Worm (Caenorhabditis elegans) whole organism, L4 larva: ENCODE measurements around the gene ceh-37.

Experiments used
- D1046.2 ChIP-seq: fragments of 200-800 bp; sonication (Bioruptor generic); IDR thresholded peaks from 2 replicates; pipeline ENCODE4 v1.3.6; 2022; ENCODE audit warnings: missing genetic modification characterization, missing compliant biosample characterization
- F26F4.8 ChIP-seq: fragments of 200-800 bp; sonication (Bioruptor generic); conservative IDR thresholded peaks from 2 replicates; pipeline ENCODE4 v1.3.6; 2022; ENCODE audit warnings: missing genetic modification characterization, missing compliant biosample characterization
- F37D6.2 ChIP-seq: sonication (generic microtip); optimal IDR thresholded peaks from 2 replicates; lab custom pipeline; 2016; ENCODE audit warnings: mild to moderate bottlenecking, missing genetic modification characterization, missing compliant biosample characterization
- F49E8.2 ChIP-seq: sonication (generic microtip); optimal IDR thresholded peaks from 2 replicates; lab custom pipeline; 2016; ENCODE audit warnings: missing compliant biosample characterization, mild to moderate bottlenecking, missing genetic modification characterization, borderline replicate concordance
- T26A8.4 ChIP-seq: fragments of 200-800 bp; sonication (Bioruptor generic); IDR thresholded peaks from 2 replicates; pipeline ENCODE4 v1.3.6; 2022; ENCODE audit warnings: missing genetic modification characterization, missing compliant biosample characterization
- Y105C5A.15 ChIP-seq: fragments of 200-800 bp; sonication (Bioruptor generic); IDR thresholded peaks from 2 replicates; pipeline ENCODE4 v1.3.6; 2022; ENCODE audit warnings: missing genetic modification characterization, missing compliant biosample characterization
- Y75B8A.6 ChIP-seq: fragments of 200-800 bp; sonication (Bioruptor generic); IDR thresholded peaks from 2 replicates; pipeline ENCODE4 v1.3.6; 2022; ENCODE audit warnings: missing genetic modification reagents, missing genetic modification characterization, missing compliant biosample characterization
- ZK337.2 ChIP-seq: fragments of 200-800 bp; sonication (Bioruptor generic); IDR thresholded peaks from 2 replicates; pipeline ENCODE4 v1.3.6; 2022; ENCODE audit warnings: missing genetic modification reagents, missing genetic modification characterization, missing compliant biosample characterization
- aha-1 ChIP-seq: fragments of 150-350 bp; peaks from one replicate; lab custom pipeline; 2014; ENCODE audit warnings: missing biosample characterization, missing genetic modification characterization
- aly-2 ChIP-seq: sonication (generic microtip); optimal IDR thresholded peaks from 2 replicates; lab custom pipeline; 2018; ENCODE audit warnings: missing biosample characterization, missing genetic modification characterization
- ama-1 ChIP-seq: fragments of 150-350 bp; optimal IDR thresholded peaks from 2 replicates; lab custom pipeline; 2014; ENCODE audit warnings: inconsistent platforms, mixed read lengths
- ceh-62 ChIP-seq: sonication (generic microtip); optimal IDR thresholded peaks from 2 replicates; lab custom pipeline; 2017; ENCODE audit warnings: missing biosample characterization, missing genetic modification characterization
- ces-1 ChIP-seq: fragments of 150-350 bp; sonication (generic microtip); optimal IDR thresholded peaks from 4 replicates; lab custom pipeline; 2014; ENCODE audit warnings: missing biosample characterization, missing genetic modification reagents, missing genetic modification characterization
- ctbp-1 ChIP-seq: fragments of 200-800 bp; sonication (Bioruptor generic); IDR thresholded peaks from 2 replicates; pipeline ENCODE4 v1.3.6; 2022; ENCODE audit warnings: missing genetic modification reagents, missing genetic modification characterization, missing compliant biosample characterization
- dmd-6 ChIP-seq: fragments of 200-800 bp; sonication (Bioruptor generic); IDR thresholded peaks from 2 replicates; pipeline ENCODE4 v1.3.6; 2022; ENCODE audit warnings: missing genetic modification reagents, missing genetic modification characterization, missing compliant biosample characterization
- egl-27 ChIP-seq: sonication (generic microtip); optimal IDR thresholded peaks from 3 replicates; lab custom pipeline; 2017; ENCODE audit warnings: missing biosample characterization, missing genetic modification reagents, missing genetic modification characterization
- egl-43 ChIP-seq: fragments of 200-800 bp; sonication (Bioruptor generic); IDR thresholded peaks from 2 replicates; pipeline ENCODE4 v1.3.6; 2022; ENCODE audit warnings: missing genetic modification reagents, missing genetic modification characterization, missing compliant biosample characterization
- hlh-11 ChIP-seq: fragments of 200-800 bp; sonication (Bioruptor generic); optimal IDR thresholded peaks from 2 replicates; lab custom pipeline; 2018; ENCODE audit warnings: mild to moderate bottlenecking, missing genetic modification characterization, missing compliant biosample characterization
- hlh-30 ChIP-seq: sonication (generic microtip); optimal IDR thresholded peaks from 2 replicates; lab custom pipeline; 2017; ENCODE audit warnings: antibody characterized with exemption, mild to moderate bottlenecking, missing genetic modification characterization, missing compliant biosample characterization; ENCODE audit not compliant: insufficient read depth
- hmg-1.1 ChIP-seq: fragments of 200-800 bp; sonication (Bioruptor generic); IDR thresholded peaks from 2 replicates; pipeline ENCODE4 v1.3.6; 2022; ENCODE audit warnings: missing genetic modification reagents, missing genetic modification characterization, missing compliant biosample characterization
- jun-1 ChIP-seq: fragments of 150-350 bp; optimal IDR thresholded peaks from 2 replicates; lab custom pipeline; 2014; ENCODE audit warnings: missing biosample characterization, missing genetic modification reagents, missing genetic modification characterization
- lin-1 ChIP-seq: fragments of 200-800 bp; sonication (Bioruptor generic); IDR thresholded peaks from 2 replicates; pipeline ENCODE4 v1.3.6; 2022; ENCODE audit warnings: missing genetic modification reagents, missing genetic modification characterization, missing compliant biosample characterization
- lin-29 ChIP-seq: fragments of 200-800 bp; sonication (Bioruptor generic); IDR thresholded peaks from 2 replicates; pipeline ENCODE4 v1.3.6; 2022; ENCODE audit warnings: missing genetic modification reagents, missing genetic modification characterization, missing compliant biosample characterization
- lin-38 ChIP-seq: fragments of 200-800 bp; sonication (Bioruptor generic); IDR thresholded peaks from 2 replicates; pipeline ENCODE4 v1.3.6; 2022; ENCODE audit warnings: missing genetic modification reagents, missing genetic modification characterization, missing compliant biosample characterization
- mes-2 ChIP-seq: sonication (generic microtip); optimal IDR thresholded peaks from 2 replicates; lab custom pipeline; 2016; ENCODE audit warnings: missing genotype, mild to moderate bottlenecking, missing genetic modification characterization, missing compliant biosample characterization; ENCODE audit not compliant: poor library complexity, severe bottlenecking
- mxl-2 ChIP-seq: fragments of 200-800 bp; sonication (Bioruptor generic); conservative IDR thresholded peaks from 2 replicates; pipeline ENCODE4 v1.3.6; 2022; ENCODE audit warnings: missing genetic modification reagents, missing genetic modification characterization, missing compliant biosample characterization
- mxl-3 ChIP-seq: fragments of 200-800 bp; sonication (Bioruptor generic); optimal IDR thresholded peaks from 2 replicates; lab custom pipeline; 2018; ENCODE audit warnings: mild to moderate bottlenecking, missing genetic modification characterization, missing compliant biosample characterization
- nhr-10 ChIP-seq: fragments of 150-350 bp; optimal IDR thresholded peaks from 2 replicates; lab custom pipeline; 2014; ENCODE audit warnings: missing biosample characterization, missing genetic modification characterization
- nhr-102 ChIP-seq: sonication (generic microtip); optimal IDR thresholded peaks from 2 replicates; lab custom pipeline; 2016; ENCODE audit warnings: mild to moderate bottlenecking, missing genetic modification characterization, moderate library complexity, missing compliant biosample characterization
- nhr-11 ChIP-seq: fragments of 150-350 bp; optimal IDR thresholded peaks from 2 replicates; lab custom pipeline; 2014; ENCODE audit warnings: missing biosample characterization, missing genetic modification characterization
- nhr-111 ChIP-seq: fragments of 200-800 bp; sonication (Bioruptor generic); optimal IDR thresholded peaks from 2 replicates; lab custom pipeline; 2018; ENCODE audit warnings: mild to moderate bottlenecking, missing genetic modification characterization, missing compliant biosample characterization
- nhr-28 ChIP-seq: fragments of 150-350 bp; optimal IDR thresholded peaks from 2 replicates; lab custom pipeline; 2014; ENCODE audit warnings: missing biosample characterization, missing genetic modification characterization
- nhr-42 ChIP-seq: fragments of 200-800 bp; sonication (Bioruptor generic); IDR thresholded peaks from 2 replicates; pipeline ENCODE4 v1.3.6; 2022; ENCODE audit warnings: missing genetic modification characterization, missing compliant biosample characterization
- nhr-6 ChIP-seq: fragments of 150-350 bp; optimal IDR thresholded peaks from 2 replicates; lab custom pipeline; 2014; ENCODE audit warnings: missing biosample characterization, missing genetic modification characterization
- pha-4 ChIP-seq, 2 experiments: fragments of 150-350 bp in 1 of 2; fragments of 200-800 bp in 1 of 2; sonication (Bioruptor generic) in 1 of 2; IDR thresholded peaks in 1 of 2; optimal IDR thresholded peaks in 1 of 2; 2 replicates each; pipeline versions ENCODE4 v1.3.6 to Lab custom; 2014 to 2022; ENCODE audit warnings: missing genetic modification characterization in 2 of 2, missing genetic modification reagents in 2 of 2, missing biosample characterization in 1 of 2, missing compliant biosample characterization in 1 of 2
- php-3 ChIP-seq: fragments of 200-800 bp; sonication (Bioruptor generic); IDR thresholded peaks from 2 replicates; pipeline ENCODE4 v1.3.6; 2022; ENCODE audit warnings: missing genetic modification reagents, missing genetic modification characterization, missing compliant biosample characterization
- set-16 ChIP-seq: fragments of 200-800 bp; sonication (Bioruptor generic); IDR thresholded peaks from 2 replicates; pipeline ENCODE4 v1.3.6; 2022; ENCODE audit warnings: missing genetic modification reagents, missing genetic modification characterization, missing compliant biosample characterization
- snpc-1.2 ChIP-seq: fragments of 200-800 bp; sonication (Bioruptor generic); IDR thresholded peaks from 2 replicates; pipeline ENCODE4 v1.3.6; 2022; ENCODE audit warnings: missing genetic modification reagents, missing genetic modification characterization, missing compliant biosample characterization
- spr-3 ChIP-seq: fragments of 200-800 bp; sonication (Bioruptor generic); optimal IDR thresholded peaks from 2 replicates; lab custom pipeline; 2018; ENCODE audit warnings: mild to moderate bottlenecking, missing genetic modification characterization, missing compliant biosample characterization
- tra-1 ChIP-seq: fragments of 200-800 bp; sonication (Bioruptor generic); IDR thresholded peaks from 2 replicates; pipeline ENCODE4 v1.3.6; 2022; ENCODE audit warnings: missing genetic modification reagents, missing genetic modification characterization, missing compliant biosample characterization
- unc-62 ChIP-seq, 3 experiments: fragments of 150-350 bp in 1 of 3; sonication (generic microtip); optimal IDR thresholded peaks in 2 of 3; peaks in 1 of 3; 1 replicate in 1 of 3; 2 replicates in 2 of 3; lab custom pipeline; 2014 to 2017; ENCODE audit warnings: missing biosample characterization in 3 of 3, missing genetic modification characterization in 3 of 3, missing genetic modification reagents in 3 of 3, missing genotype in 1 of 3
- vab-7 ChIP-seq: fragments of 200-800 bp; sonication (Bioruptor generic); IDR thresholded peaks from 2 replicates; pipeline ENCODE4 v1.3.6; 2022; ENCODE audit warnings: missing genetic modification reagents, missing genetic modification characterization, missing compliant biosample characterization
- zfp-3 ChIP-seq: fragments of 200-800 bp; sonication (Bioruptor generic); conservative IDR thresholded peaks from 2 replicates; pipeline ENCODE4 v1.3.6; 2022; ENCODE audit warnings: missing genetic modification reagents, missing genetic modification characterization, missing compliant biosample characterization

ceh-37 gene

ce11 chrX:14165156-14165555 lies 42.6 kb downstream of the ceh-37 start:
- TF ChIP-seq nhr-28 (no peak), D1046.2 (GFP tag; lab: Robert Waterston, UW) (no peak), ces-1 (no peak), egl-27 (tag; lab: Kevin White, UChicago) (no peak), aha-1 (tag; lab: Kevin White, UChicago) (peak; percentile 70), F26F4.8 (GFP tag; lab: Robert Waterston, UW) (no peak), tra-1 (GFP tag; lab: Robert Waterston, UW) (no peak), nhr-42 (GFP tag; lab: Robert Waterston, UW) (no peak), mxl-3 (no peak), unc-62 (GFP tag; optimal IDR thresholded peaks at IDR 0.05 in 1 of 2; lab: Kevin White, UChicago) (peak in 1 of 2 experiments; percentile 60), unc-62 (tag; optimal IDR thresholded peaks at IDR 0.05; lab: Kevin White, UChicago) (no peak), snpc-1.2 (GFP tag; lab: Robert Waterston, UW) (0 out of 2 replicates have a peak, but pooled peaks have one; percentile 19)

- TF ChIP-seq aha-1 (tag; lab: Kevin White, UChicago) (peak; percentile 26), php-3 (GFP tag; lab: Robert Waterston, UW) (no peak), ctbp-1 (GFP tag; lab: Robert Waterston, UW) (0 out of 2 replicates have a peak, but pooled peaks have one; percentile 9), F49E8.2 (tag; lab: Kevin White, UChicago) (no peak), egl-43 (GFP tag; lab: Robert Waterston, UW) (0 out of 2 replicates have a peak, but pooled peaks have one; percentile 42), hlh-11 (tag; lab: Kevin White, UChicago) (peak; percentile 23), spr-3 (GFP tag; lab: Kevin White, UChicago) (peak; percentile 9), Y105C5A.15 (GFP tag; lab: Robert Waterston, UW) (peak; percentile 63; the same call in 1 of the 2 replicates), snpc-1.2 (GFP tag; lab: Robert Waterston, UW) (0 out of 2 replicates have a peak, but pooled peaks have one; percentile 34), ama-1 (peak; percentile 26), nhr-102 (tag; lab: Kevin White, UChicago) (peak; percentile 17), dmd-6 (0 out of 2 replicates have a peak, but pooled peaks have one; percentile 11), pha-4 (GFP tag; IDR thresholded peaks at IDR 0.05; lab: Robert Waterston, UW) (0 out of 2 replicates have a peak, but pooled peaks have one; percentile 22), pha-4 (tag; optimal IDR thresholded peaks at IDR 0.05; lab: Kevin White, UChicago) (no peak), T26A8.4 (GFP tag; lab: Robert Waterston, UW) (no peak), mxl-3 (no peak), mes-2 (tag; lab: Kevin White, UChicago) (peak; percentile 5), lin-38 (peak; percentile 50; the same call in 1 of the 2 replicates), zfp-3 (GFP tag; lab: Robert Waterston, UW) (peak; percentile 76; the same call in 1 of the 2 replicates), nhr-111 (GFP tag; lab: Kevin White, UChicago) (peak; percentile 9), tra-1 (GFP tag; lab: Robert Waterston, UW) (0 out of 2 replicates have a peak, but pooled peaks have one; percentile 38)
Measured at ce11 chrX:14164234-14164633, 43.6 kb downstream of the ceh-37 start, which contains the start of gene vha-20. vha-20 (minus strand) TSS chrX:14164506.

- TF ChIP-seq lin-29 (no peak), mxl-2 (GFP tag; lab: Robert Waterston, UW) (no peak), F49E8.2 (tag; lab: Kevin White, UChicago) (no peak), hlh-30 (tag; lab: Kevin White, UChicago) (peak; percentile 86), lin-1 (0 out of 2 replicates have a peak, but pooled peaks have one; percentile 18), nhr-28 (peak; percentile 7), mes-2 (tag; lab: Kevin White, UChicago) (no peak), nhr-6 (no peak), Y75B8A.6 (0 out of 2 replicates have a peak, but pooled peaks have one; percentile 62), nhr-11 (tag; lab: Kevin White, UChicago) (no peak), hmg-1.1 (GFP tag; lab: Robert Waterston, UW) (peak; percentile 28; the same call in 1 of the 2 replicates), ceh-62 (no peak), pha-4 (GFP tag; IDR thresholded peaks at IDR 0.05; lab: Robert Waterston, UW) (0 out of 2 replicates have a peak, but pooled peaks have one; percentile 48), pha-4 (tag; optimal IDR thresholded peaks at IDR 0.05; lab: Kevin White, UChicago) (no peak), vab-7 (peak; percentile 84), ZK337.2 (GFP tag; lab: Robert Waterston, UW) (0 out of 2 replicates have a peak, but pooled peaks have one; percentile 39), F37D6.2 (no peak), aly-2 (tag; lab: Kevin White, UChicago) (no peak), nhr-10 (tag; lab: Kevin White, UChicago) (no peak), T26A8.4 (GFP tag; lab: Robert Waterston, UW) (peak; percentile 68), spr-3 (GFP tag; lab: Kevin White, UChicago) (no peak), set-16 (GFP tag; lab: Robert Waterston, UW) (no peak), jun-1 (tag; lab: Kevin White, UChicago) (no peak)
Measured at ce11 chrX:14161684-14162347, 46.0 kb downstream of the ceh-37 start, which contains the start of gene lgc-25. lgc-25 (minus strand) TSS chrX:14161734.
